Fruit fly (Drosophila melanogaster): ENCODE data around the gene NimB2.

dm6 chr2L:14013478-14013877 lies 46.7 kb upstream of the NimB2 start:
- TF ChIP-seq dsf (GFP tag; optimal IDR thresholded peaks at IDR 0.05; ENCODE audit: borderline replicate concordance) (no peak), psq (GFP tag; optimal IDR thresholded peaks at IDR 0.05) (no peak), br (GFP tag; optimal IDR thresholded peaks at IDR 0.05) (no peak), Hnf4 (GFP tag; optimal IDR thresholded peaks at IDR 0.05) (no peak), sage (GFP tag; optimal IDR thresholded peaks at IDR 0.05) (no peak), lola (GFP tag; optimal IDR thresholded peaks at IDR 0.05) (no peak), Jra (GFP tag; optimal IDR thresholded peaks at IDR 0.05) (no peak), Abd-B (GFP tag; optimal IDR thresholded peaks at IDR 0.05) (no peak), dl (GFP tag; optimal IDR thresholded peaks at IDR 0.05; ENCODE audit: insufficient read depth in 1 of 2, partially characterized antibody in 2 of 2) (no peak), jim (GFP tag; optimal IDR thresholded peaks at IDR 0.05) (no peak), sv (GFP tag; optimal IDR thresholded peaks at IDR 0.05) (no peak), fru (GFP tag; optimal IDR thresholded peaks at IDR 0.05) (no peak), CG9705 (GFP tag; optimal IDR thresholded peaks at IDR 0.05) (no peak)

All from whole organism, wandering third instar larva.